Worm (Caenorhabditis elegans): ENCODE results near the gene irld-24.

DNA sequence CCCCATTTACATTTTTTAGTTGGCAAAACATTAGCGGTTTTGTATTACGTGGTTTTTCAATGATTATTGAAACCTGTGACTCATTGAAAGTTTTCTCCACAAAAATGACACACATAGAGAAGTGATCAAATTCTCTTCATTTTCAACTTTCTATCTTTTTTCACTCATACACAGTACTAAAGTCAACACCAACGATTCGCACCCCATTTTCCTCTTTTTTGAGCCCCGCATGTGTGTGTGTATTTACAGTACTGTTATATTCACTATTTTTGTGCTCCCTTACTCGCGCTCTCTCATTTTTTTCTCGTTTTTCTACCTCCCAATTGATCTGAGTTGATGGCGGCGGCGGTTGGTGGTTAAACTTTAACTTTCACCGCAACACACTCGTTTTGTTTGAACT is 28.0 kb upstream of the irld-24 start:
- TF ChIP-seq W03F9.2 (tag; optimal IDR thresholded peaks at IDR 0.05) (no peak), dao-5 (tag; optimal IDR thresholded peaks at IDR 0.05) (no peak)

All from whole organism, L4/young adult.